Fruit fly (Drosophila melanogaster) whole organism, embryonic: Measurements from ENCODE around the gene Ant2.

Experiments
- ATbp ChIP-seq: fragments of 200-800 bp; sonication (Bioruptor generic); optimal IDR thresholded peaks from 2 replicates; lab custom pipeline; 2017; ENCODE audit warnings: missing biosample characterization, mild to moderate bottlenecking, missing genetic modification characterization, missing genetic modification reagents
- Atf-2 ChIP-seq: fragments of 200-800 bp; sonication (Bioruptor generic); optimal IDR thresholded peaks from 2 replicates; lab custom pipeline; 2016; ENCODE audit warnings: missing biosample characterization, missing genetic modification characterization
- Atf3 ChIP-seq: fragments of 200-800 bp; sonication (Bioruptor generic); optimal IDR thresholded peaks from 3 replicates; lab custom pipeline; 2016; ENCODE audit warnings: missing biosample characterization, missing genetic modification characterization
- Blimp-1 ChIP-seq: fragments of 200-800 bp; sonication (Bioruptor generic); optimal IDR thresholded peaks from 3 replicates; lab custom pipeline; 2018; ENCODE audit warnings: missing biosample characterization, missing genetic modification characterization, mild to moderate bottlenecking, moderate library complexity, missing genetic modification reagents
- Bteb2 ChIP-seq: fragments of 200-800 bp; sonication (Bioruptor generic); optimal IDR thresholded peaks from 2 replicates; lab custom pipeline; 2016; ENCODE audit warnings: missing biosample characterization, missing genetic modification characterization
- CG10209 ChIP-seq: fragments of 200-800 bp; sonication (Bioruptor generic); optimal IDR thresholded peaks from 3 replicates; lab custom pipeline; 2017; ENCODE audit warnings: missing biosample characterization, mild to moderate bottlenecking, missing genetic modification characterization, missing genetic modification reagents
- CG10543 ChIP-seq: fragments of 200-800 bp; sonication (Bioruptor generic); optimal IDR thresholded peaks from 3 replicates; lab custom pipeline; 2017; ENCODE audit warnings: missing biosample characterization, mild to moderate bottlenecking, missing genetic modification characterization, moderate library complexity
- CG10979 ChIP-seq: fragments of 200-800 bp; sonication (Bioruptor generic); optimal IDR thresholded peaks from 2 replicates; lab custom pipeline; 2018; ENCODE audit warnings: missing biosample characterization, mild to moderate bottlenecking, missing genetic modification characterization, moderate library complexity
- CG11398 ChIP-seq: fragments of 200-800 bp; sonication (Bioruptor generic); optimal IDR thresholded peaks from 2 replicates; lab custom pipeline; 2016; ENCODE audit warnings: missing biosample characterization, missing genetic modification characterization
- CG11560 ChIP-seq: fragments of 200-800 bp; sonication (Bioruptor generic); IDR thresholded peaks from 3 replicates; pipeline ENCODE4 v1.3.6; 2022; ENCODE audit warnings: missing biosample characterization, missing genetic modification characterization
- CG12155 ChIP-seq: fragments of 200-800 bp; sonication (Bioruptor generic); optimal IDR thresholded peaks from 3 replicates; lab custom pipeline; 2016; ENCODE audit warnings: missing biosample characterization, missing genetic modification characterization
- CG15011 ChIP-seq: fragments of 200-800 bp; sonication (Bioruptor generic); optimal IDR thresholded peaks from 3 replicates; lab custom pipeline; 2018; ENCODE audit warnings: missing biosample characterization, mild to moderate bottlenecking, missing genetic modification characterization
- CG15269 ChIP-seq: fragments of 200-800 bp; sonication (Bioruptor generic); optimal IDR thresholded peaks from 2 replicates; lab custom pipeline; 2018; ENCODE audit warnings: missing biosample characterization, mild to moderate bottlenecking, missing genetic modification characterization, moderate library complexity
- CG15696 ChIP-seq: fragments of 200-800 bp; sonication (Bioruptor generic); optimal IDR thresholded peaks from 2 replicates; lab custom pipeline; 2019; ENCODE audit warnings: missing biosample characterization, mild to moderate bottlenecking, missing genetic modification characterization, moderate library complexity
- CG1602 ChIP-seq: fragments of 200-800 bp; sonication (Bioruptor generic); optimal IDR thresholded peaks from 3 replicates; lab custom pipeline; 2016; ENCODE audit warnings: missing biosample characterization, missing genetic modification characterization
- CG1603 ChIP-seq: fragments of 200-800 bp; sonication (Bioruptor generic); optimal IDR thresholded peaks from 2 replicates; lab custom pipeline; 2019; ENCODE audit warnings: missing biosample characterization, mild to moderate bottlenecking, missing genetic modification characterization, moderate library complexity
- CG16863 ChIP-seq: fragments of 200-800 bp; sonication (Bioruptor generic); optimal IDR thresholded peaks from 3 replicates; lab custom pipeline; 2016; ENCODE audit warnings: missing biosample characterization, missing genetic modification characterization
- CG17385 ChIP-seq: fragments of 200-800 bp; sonication (Bioruptor generic); optimal IDR thresholded peaks from 3 replicates; lab custom pipeline; 2018; ENCODE audit warnings: missing biosample characterization, mild to moderate bottlenecking, missing genetic modification characterization
- CG18476 ChIP-seq: fragments of 200-800 bp; sonication (Bioruptor generic); optimal IDR thresholded peaks from 2 replicates; lab custom pipeline; 2016; ENCODE audit warnings: missing biosample characterization, mild to moderate bottlenecking, missing genetic modification characterization
- CG3847 ChIP-seq: fragments of 200-800 bp; sonication (Bioruptor generic); IDR thresholded peaks from 2 replicates; pipeline ENCODE4 v1.3.6; 2022; ENCODE audit warnings: missing biosample characterization, missing genetic modification characterization
- CG4707 ChIP-seq: fragments of 200-800 bp; sonication (Bioruptor generic); optimal IDR thresholded peaks from 2 replicates; lab custom pipeline; 2018; ENCODE audit warnings: missing biosample characterization, mild to moderate bottlenecking, missing genetic modification characterization, moderate library complexity
- CG7786 ChIP-seq: fragments of 200-800 bp; sonication (Bioruptor generic); optimal IDR thresholded peaks from 2 replicates; lab custom pipeline; 2016; ENCODE audit warnings: missing biosample characterization, missing genetic modification characterization
- CG8089 ChIP-seq: fragments of 200-800 bp; sonication (Bioruptor generic); optimal IDR thresholded peaks from 3 replicates; lab custom pipeline; 2016; ENCODE audit warnings: missing biosample characterization, missing genetic modification characterization
- CG8281 ChIP-seq: fragments of 200-800 bp; sonication (Bioruptor generic); optimal IDR thresholded peaks from 2 replicates; lab custom pipeline; 2018; ENCODE audit warnings: missing biosample characterization, mild to moderate bottlenecking, missing genetic modification characterization, moderate library complexity
- CG8924 ChIP-seq: fragments of 200-800 bp; optimal IDR thresholded peaks from 3 replicates; lab custom pipeline; 2019; ENCODE audit warnings: missing biosample characterization, mild to moderate bottlenecking, missing genetic modification characterization, moderate library complexity
- CkIIα-i1 ChIP-seq: fragments of 200-800 bp; sonication (Bioruptor generic); IDR thresholded peaks from 2 replicates; pipeline ENCODE4 v1.3.6; 2022; ENCODE audit warnings: missing biosample characterization, missing genetic modification characterization
- Deaf1 ChIP-seq: fragments of 200-800 bp; optimal IDR thresholded peaks from 3 replicates; lab custom pipeline; 2019; ENCODE audit warnings: missing biosample characterization, mild to moderate bottlenecking, missing genetic modification characterization, moderate library complexity
- Doc2 ChIP-seq: fragments of 200-800 bp; sonication (Bioruptor generic); IDR thresholded peaks from 2 replicates; pipeline ENCODE4 v1.3.6; 2022; ENCODE audit warnings: missing biosample characterization, missing genetic modification characterization
- E2f1 ChIP-seq: fragments of 200-800 bp; sonication (Bioruptor generic); IDR thresholded peaks from 2 replicates; pipeline ENCODE4 v1.3.6; 2022; ENCODE audit warnings: missing biosample characterization, missing genetic modification characterization
- Hsf ChIP-seq: fragments of 200-800 bp; sonication (Bioruptor generic); optimal IDR thresholded peaks from 3 replicates; lab custom pipeline; 2016; ENCODE audit warnings: missing biosample characterization, missing genetic modification characterization
- Lhr ChIP-seq: fragments of 200-800 bp; sonication (Bioruptor generic); optimal IDR thresholded peaks from 3 replicates; lab custom pipeline; 2017; ENCODE audit warnings: mild to moderate bottlenecking, missing biosample characterization, missing genetic modification reagents, missing genetic modification characterization
- NK7.1 ChIP-seq: fragments of 200-800 bp; sonication (Bioruptor generic); optimal IDR thresholded peaks from 3 replicates; lab custom pipeline; 2016; ENCODE audit warnings: missing biosample characterization, missing genetic modification characterization
- Ptx1 ChIP-seq: fragments of 200-800 bp; sonication (Bioruptor generic); IDR thresholded peaks from 2 replicates; pipeline ENCODE4 v1.3.6; 2022; ENCODE audit warnings: missing biosample characterization, missing genetic modification characterization
- Side ChIP-seq: fragments of 200-800 bp; sonication (Bioruptor generic); optimal IDR thresholded peaks from 2 replicates; lab custom pipeline; 2016; ENCODE audit warnings: missing biosample characterization, missing genetic modification characterization
- Spps ChIP-seq: fragments of 200-800 bp; sonication (Bioruptor generic); optimal IDR thresholded peaks from 2 replicates; lab custom pipeline; 2018; ENCODE audit warnings: missing biosample characterization, mild to moderate bottlenecking, missing genetic modification characterization
- Sry-β ChIP-seq: fragments of 200-800 bp; sonication (Bioruptor generic); optimal IDR thresholded peaks from 2 replicates; lab custom pipeline; 2018; ENCODE audit warnings: missing biosample characterization, mild to moderate bottlenecking, missing genetic modification characterization, moderate library complexity
- bab2 ChIP-seq: fragments of 200-800 bp; sonication (Bioruptor generic); optimal IDR thresholded peaks from 2 replicates; lab custom pipeline; 2016; ENCODE audit warnings: missing biosample characterization, missing genetic modification characterization
- bsh ChIP-seq, 2 experiments: fragments of 200-800 bp; sonication (Bioruptor generic); optimal IDR thresholded peaks; 2 replicates each; lab custom pipeline; 2017 to 2018; ENCODE audit warnings: mild to moderate bottlenecking in 2 of 2, missing biosample characterization in 2 of 2, missing genetic modification characterization in 2 of 2, moderate library complexity in 1 of 2
- cwo ChIP-seq: fragments of 200-800 bp; sonication (Bioruptor generic); optimal IDR thresholded peaks from 3 replicates; lab custom pipeline; 2017; ENCODE audit warnings: missing biosample characterization, missing genetic modification characterization, mild to moderate bottlenecking, moderate library complexity, missing genetic modification reagents
- dpn ChIP-seq, 2 experiments: fragments of 200-800 bp; sonication (Bioruptor generic); optimal IDR thresholded peaks; 3 replicates each; lab custom pipeline; 2016; ENCODE audit warnings: missing biosample characterization in 2 of 2, missing genetic modification characterization in 2 of 2
- eve ChIP-seq, 2 experiments: fragments of >200 bp; optimal IDR thresholded peaks; 2 replicates each; lab custom pipeline; 2017; ENCODE audit warnings: missing biosample characterization in 2 of 2, missing genetic modification characterization in 2 of 2
- h ChIP-seq: fragments of >200 bp; optimal IDR thresholded peaks from 2 replicates; lab custom pipeline; 2017
- hbn ChIP-seq: fragments of 200-800 bp; sonication (Bioruptor generic); IDR thresholded peaks from 2 replicates; pipeline ENCODE4 v1.3.6; 2022; ENCODE audit warnings: missing biosample characterization, missing genetic modification characterization; ENCODE audit not compliant: partially characterized antibody
- ind ChIP-seq: fragments of 200-800 bp; sonication (Bioruptor generic); optimal IDR thresholded peaks from 3 replicates; lab custom pipeline; 2016; ENCODE audit warnings: missing biosample characterization, missing genetic modification characterization
- lilli ChIP-seq: fragments of 200-800 bp; sonication (Bioruptor generic); optimal IDR thresholded peaks from 3 replicates; lab custom pipeline; 2016; ENCODE audit warnings: missing biosample characterization, missing genetic modification characterization
- mam ChIP-seq: fragments of 200-800 bp; sonication (Bioruptor generic); optimal IDR thresholded peaks from 3 replicates; lab custom pipeline; 2016; ENCODE audit warnings: missing biosample characterization, missing genetic modification characterization
- phol ChIP-seq: fragments of 200-800 bp; sonication (Bioruptor generic); optimal IDR thresholded peaks from 3 replicates; lab custom pipeline; 2018; ENCODE audit warnings: missing biosample characterization, mild to moderate bottlenecking, missing genetic modification characterization, moderate library complexity
- so ChIP-seq: fragments of 200-800 bp; sonication (Bioruptor generic); IDR thresholded peaks from 3 replicates; pipeline ENCODE4 v1.3.6; 2022; ENCODE audit warnings: missing biosample characterization, missing genetic modification characterization
- tup ChIP-seq: fragments of 200-800 bp; sonication (Bioruptor generic); optimal IDR thresholded peaks from 2 replicates; lab custom pipeline; 2016; ENCODE audit warnings: missing biosample characterization, mild to moderate bottlenecking, missing genetic modification characterization, moderate library complexity
- twi ChIP-seq: fragments of 200-800 bp; optimal IDR thresholded peaks from 2 replicates; lab custom pipeline; 2019; ENCODE audit warnings: missing biosample characterization, mild to moderate bottlenecking, missing genetic modification characterization, moderate library complexity
- zen2 ChIP-seq: fragments of 200-800 bp; sonication (Bioruptor generic); IDR thresholded peaks from 3 replicates; pipeline ENCODE4 v1.3.6; 2022; ENCODE audit warnings: missing biosample characterization, missing genetic modification characterization; ENCODE audit not compliant: partially characterized antibody

The Ant2 gene

dm6 chrX:10731801-10732200 lies 54.9 kb downstream of the Ant2 start (continued):
- peak; percentile 65 for TF ChIP-seq phol (tag; lab: Kevin White, UChicago)
- peak; percentile 54 for TF ChIP-seq Hsf
- TF ChIP-seq CG8924 (tag; lab: Kevin White, UChicago), result peak; percentile 80
- no peak for TF ChIP-seq Sry-β
- TF ChIP-seq h (lab: Kevin White, UChicago), result no peak
- TF ChIP-seq CG8281, result peak; percentile 21
- peak; percentile 10 for TF ChIP-seq NK7.1 (GFP tag; lab: Kevin White, UChicago)
- peak; percentile 53 for TF ChIP-seq ATbp (GFP tag; lab: Kevin White, UChicago)
- TF ChIP-seq CG3847 (GFP tag; lab: Robert Waterston, UW), result no peak
- peak; percentile 56 for TF ChIP-seq cwo (GFP tag; lab: Kevin White, UChicago)
- peak; percentile 56 for TF ChIP-seq CG10209 (GFP tag; lab: Kevin White, UChicago)
- peak; percentile 63 for TF ChIP-seq Blimp-1 (GFP tag; lab: Kevin White, UChicago)
- no peak for TF ChIP-seq CG4707
- no peak for TF ChIP-seq Lhr (GFP tag; lab: Kevin White, UChicago)
- peak; percentile 50 for TF ChIP-seq CG15011
- TF ChIP-seq CG18476 (GFP tag; lab: Kevin White, UChicago), result peak; percentile 22
- peak; percentile 87 for TF ChIP-seq CG17385 (GFP tag; lab: Kevin White, UChicago)
- TF ChIP-seq CG10979 (tag; lab: Kevin White, UChicago), result peak; percentile 72
- peak; percentile 17; the same call in 1 of the 2 replicates for TF ChIP-seq E2f1
- peak; percentile 32 for TF ChIP-seq bab2 (GFP tag; lab: Kevin White, UChicago)
- TF ChIP-seq CG11398 (GFP tag; lab: Kevin White, UChicago), result no peak
- TF ChIP-seq tup, result no peak
- TF ChIP-seq mam (GFP tag; lab: Kevin White, UChicago), result peak; percentile 25
- TF ChIP-seq dpn (GFP tag; optimal IDR thresholded peaks at IDR 0.05; lab: Kevin White, UChicago), result peak; percentile 32 to 46
- peak; percentile 9 for TF ChIP-seq Bteb2 (GFP tag; lab: Kevin White, UChicago)
- peak; percentile 43 for TF ChIP-seq ind (GFP tag; lab: Kevin White, UChicago)
- no peak for TF ChIP-seq CkIIα-i1 (GFP tag; lab: Robert Waterston, UW)
- peak; percentile 15 for TF ChIP-seq CG7786 (GFP tag; lab: Kevin White, UChicago)
- TF ChIP-seq CG10543 (GFP tag; lab: Kevin White, UChicago), result no peak
- TF ChIP-seq Ptx1 (GFP tag; lab: Robert Waterston, UW), result peak; percentile 75
- peak; percentile 36 for TF ChIP-seq Deaf1
- peak in 1 of 2 experiments; percentile 68 for TF ChIP-seq eve (GFP tag; optimal IDR thresholded peaks at IDR 0.05; lab: Kevin White, UChicago)
- peak; percentile 46 for TF ChIP-seq CG1602 (GFP tag; lab: Kevin White, UChicago)
- peak; percentile 16 for TF ChIP-seq CG12155 (GFP tag; lab: Kevin White, UChicago)
- TF ChIP-seq Atf-2 (GFP tag; lab: Kevin White, UChicago), result peak; percentile 24
- TF ChIP-seq bsh (GFP tag; optimal IDR thresholded peaks at IDR 0.05; lab: Kevin White, UChicago), result peak in 1 of 2 experiments; percentile 73
- TF ChIP-seq CG15269 (tag; lab: Kevin White, UChicago), result peak; percentile 67
- peak; percentile 46 for TF ChIP-seq CG15696
- TF ChIP-seq zen2 (GFP tag; lab: Robert Waterston, UW), result no peak
- no peak for TF ChIP-seq hbn (GFP tag; lab: Robert Waterston, UW)
- peak; percentile 33 for TF ChIP-seq Spps (tag; lab: Kevin White, UChicago)
- TF ChIP-seq so (GFP tag; lab: Robert Waterston, UW), result peak; percentile 45; the same call in 1 of the 3 replicates
- TF ChIP-seq twi (tag; lab: Kevin White, UChicago), result no peak
- no peak for TF ChIP-seq CG11560 (tag; lab: Robert Waterston, UW)
- TF ChIP-seq Side (GFP tag; lab: Kevin White, UChicago), result peak; percentile 18
- no peak for TF ChIP-seq CG8089 (GFP tag; lab: Kevin White, UChicago)
- TF ChIP-seq CG16863, result peak; percentile 33
- peak; percentile 59 for TF ChIP-seq lilli (GFP tag; lab: Kevin White, UChicago)
- TF ChIP-seq Atf3 (GFP tag; lab: Kevin White, UChicago), result peak; percentile 18
- TF ChIP-seq Doc2 (GFP tag; lab: Robert Waterston, UW), result no peak
- TF ChIP-seq CG1603 (tag; lab: Kevin White, UChicago), result peak; percentile 22
